Worm (Caenorhabditis elegans) whole organism, late embryonic: ENCODE results near the gene Y62E10A.6.

Experiments used
- ama-1 ChIP-seq: fragments of 150-350 bp; optimal IDR thresholded peaks from 2 replicates; lab custom pipeline; 2014
- odd-2 ChIP-seq: sonication (generic microtip); optimal IDR thresholded peaks from 2 replicates; lab custom pipeline; 2017; ENCODE audit warnings: antibody characterized with exemption, mild to moderate bottlenecking, missing genetic modification characterization, missing compliant biosample characterization
- pqm-1 ChIP-seq: sonication (generic microtip); optimal IDR thresholded peaks from 2 replicates; lab custom pipeline; 2016; ENCODE audit warnings: missing genetic modification characterization, missing compliant biosample characterization

DNA sequence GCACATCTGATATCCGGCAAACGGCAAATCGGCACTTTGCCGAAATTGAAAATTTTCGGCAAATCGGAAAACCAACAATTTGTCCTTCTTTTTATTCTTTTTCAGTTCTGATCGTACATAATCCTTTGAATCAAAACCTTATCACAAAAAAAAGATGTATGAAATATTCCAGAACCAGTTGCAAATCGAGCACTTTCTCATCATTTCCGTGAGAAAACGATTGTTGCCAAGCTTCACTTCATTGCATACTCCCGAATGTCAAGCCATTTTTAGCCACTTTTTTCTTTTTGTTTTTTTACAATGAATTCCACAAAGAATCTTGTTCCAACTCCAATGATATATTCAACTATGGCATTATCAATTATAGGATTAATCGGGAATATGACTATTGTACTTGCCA, 6.9 kb upstream of the Y62E10A.6 start, which contains the start of gene srsx-25:
- no peak for TF ChIP-seq pqm-1 (tag; lab: Kevin White, UChicago)
- TF ChIP-seq odd-2 (tag; lab: Kevin White, UChicago), result no peak
- no peak for TF ChIP-seq ama-1 (lab: Kevin White, UChicago)
